Fruit fly (Drosophila melanogaster) whole organism, prepupa: ENCODE measurements around the gene org-1.
A peak's percentile ranks its signal among the peaks of the same experiment; 100 is the strongest.

Experiments
- Blimp-1 ChIP-seq: fragments of 200-800 bp; sonication (Bioruptor generic); optimal IDR thresholded peaks from 3 replicates; lab custom pipeline; 2017; ENCODE audit warnings: missing biosample characterization, missing genetic modification characterization, mild to moderate bottlenecking, moderate library complexity, missing genetic modification reagents
- CG10631 ChIP-seq: fragments of 200-800 bp; sonication (Bioruptor generic); optimal IDR thresholded peaks from 2 replicates; lab custom pipeline; 2016; ENCODE audit warnings: missing biosample characterization, missing genetic modification characterization
- CG10669 ChIP-seq: fragments of 200-800 bp; sonication (Bioruptor generic); optimal IDR thresholded peaks from 3 replicates; lab custom pipeline; 2018; ENCODE audit warnings: missing biosample characterization, mild to moderate bottlenecking, missing genetic modification characterization, moderate library complexity
- CG11294 ChIP-seq: fragments of 200-800 bp; sonication (Bioruptor generic); IDR thresholded peaks from 2 replicates; pipeline ENCODE4 v1.3.6; 2022; ENCODE audit warnings: missing biosample characterization, missing genetic modification characterization
- CG11762 ChIP-seq: fragments of 200-800 bp; sonication (Bioruptor generic); optimal IDR thresholded peaks from 3 replicates; lab custom pipeline; 2016; ENCODE audit warnings: missing biosample characterization, missing genetic modification characterization; ENCODE audit not compliant: insufficient read depth
- CG11902 ChIP-seq: fragments of 200-800 bp; sonication (Bioruptor generic); optimal IDR thresholded peaks from 3 replicates; lab custom pipeline; 2016; ENCODE audit warnings: missing biosample characterization, missing genetic modification characterization
- CG15336 ChIP-seq: fragments of 200-800 bp; sonication (Bioruptor generic); IDR thresholded peaks from 2 replicates; pipeline ENCODE4 v1.3.6; 2022; ENCODE audit warnings: missing biosample characterization, missing genetic modification characterization
- CG1621 ChIP-seq: fragments of 200-800 bp; sonication (Bioruptor generic); optimal IDR thresholded peaks from 3 replicates; lab custom pipeline; 2018; ENCODE audit warnings: missing biosample characterization, mild to moderate bottlenecking, missing genetic modification characterization
- CG16779 ChIP-seq: fragments of 200-800 bp; sonication (Bioruptor generic); optimal IDR thresholded peaks from 3 replicates; lab custom pipeline; 2017; ENCODE audit warnings: missing biosample characterization, mild to moderate bottlenecking, missing genetic modification characterization
- CG31627 ChIP-seq: fragments of 200-800 bp; sonication (Bioruptor generic); optimal IDR thresholded peaks from 3 replicates; lab custom pipeline; 2016; ENCODE audit warnings: missing biosample characterization, missing genetic modification characterization
- CG32006 ChIP-seq: fragments of 200-800 bp; sonication (Bioruptor generic); optimal IDR thresholded peaks from 3 replicates; lab custom pipeline; 2017; ENCODE audit warnings: missing biosample characterization, mild to moderate bottlenecking, missing genetic modification characterization
- CG3919 ChIP-seq: fragments of 200-800 bp; sonication (Bioruptor generic); optimal IDR thresholded peaks from 3 replicates; lab custom pipeline; 2016; ENCODE audit warnings: missing biosample characterization, missing genetic modification characterization
- CG6163 ChIP-seq: fragments of 200-800 bp; sonication (Bioruptor generic); IDR thresholded peaks from 3 replicates; pipeline ENCODE4 v1.3.6; 2022; ENCODE audit warnings: missing biosample characterization, missing genetic modification characterization
- CG6276 ChIP-seq: fragments of 200-800 bp; sonication (Bioruptor generic); optimal IDR thresholded peaks from 2 replicates; lab custom pipeline; 2017; ENCODE audit warnings: missing biosample characterization, mild to moderate bottlenecking, missing genetic modification characterization
- CG6792 ChIP-seq: fragments of 200-800 bp; sonication (Bioruptor generic); optimal IDR thresholded peaks from 3 replicates; lab custom pipeline; 2016; ENCODE audit warnings: missing biosample characterization, missing genetic modification characterization
- CG6808 ChIP-seq: fragments of 200-800 bp; sonication (Bioruptor generic); optimal IDR thresholded peaks from 3 replicates; lab custom pipeline; 2017; ENCODE audit warnings: missing biosample characterization, missing genetic modification characterization, mild to moderate bottlenecking, moderate library complexity, missing genetic modification reagents
- CG6854 ChIP-seq: fragments of 200-800 bp; sonication (Bioruptor generic); optimal IDR thresholded peaks from 2 replicates; lab custom pipeline; 2017; ENCODE audit warnings: missing biosample characterization, mild to moderate bottlenecking, missing genetic modification characterization
- CG7368 ChIP-seq: fragments of 200-800 bp; sonication (Bioruptor generic); optimal IDR thresholded peaks from 3 replicates; lab custom pipeline; 2016; ENCODE audit warnings: missing biosample characterization, missing genetic modification characterization
- CG8119 ChIP-seq: fragments of 200-800 bp; sonication (Bioruptor generic); IDR thresholded peaks from 3 replicates; pipeline ENCODE4 v1.3.6; 2022; ENCODE audit warnings: missing biosample characterization, missing genetic modification characterization
- CG8319 ChIP-seq: fragments of 200-800 bp; sonication (Bioruptor generic); optimal IDR thresholded peaks from 3 replicates; lab custom pipeline; 2016; ENCODE audit warnings: missing biosample characterization, missing genetic modification characterization
- CG8632 ChIP-seq: fragments of 200-800 bp; sonication (Bioruptor generic); optimal IDR thresholded peaks from 3 replicates; lab custom pipeline; 2016; ENCODE audit warnings: missing biosample characterization, missing genetic modification characterization
- CG9139 ChIP-seq: fragments of 200-800 bp; sonication (Bioruptor generic); optimal IDR thresholded peaks from 3 replicates; lab custom pipeline; 2017; ENCODE audit warnings: missing biosample characterization, mild to moderate bottlenecking, missing genetic modification characterization
- Eip75B ChIP-seq: fragments of 200-800 bp; sonication (Bioruptor generic); optimal IDR thresholded peaks from 3 replicates; lab custom pipeline; 2016; ENCODE audit warnings: missing biosample characterization, missing genetic modification characterization
- Eip93F ChIP-seq: fragments of 200-800 bp; sonication (Bioruptor generic); optimal IDR thresholded peaks from 2 replicates; lab custom pipeline; 2016; ENCODE audit warnings: missing biosample characterization, mild to moderate bottlenecking, missing genetic modification characterization
- Ets96B ChIP-seq: fragments of 200-800 bp; optimal IDR thresholded peaks from 2 replicates; lab custom pipeline; 2019; ENCODE audit warnings: missing biosample characterization, mild to moderate bottlenecking, missing genetic modification characterization, moderate library complexity
- Gug ChIP-seq: fragments of 200-800 bp; sonication (Bioruptor generic); IDR thresholded peaks from 2 replicates; pipeline ENCODE4 v1.3.6; 2022; ENCODE audit warnings: missing biosample characterization, missing genetic modification characterization
- Hr38 ChIP-seq: sonication (Bioruptor generic); optimal IDR thresholded peaks from 2 replicates; lab custom pipeline; 2016; ENCODE audit warnings: missing biosample characterization, missing genetic modification characterization
- Hr39 ChIP-seq: fragments of 200-800 bp; sonication (Bioruptor generic); optimal IDR thresholded peaks from 2 replicates; lab custom pipeline; 2016; ENCODE audit warnings: missing biosample characterization, missing genetic modification characterization
- Hr4 ChIP-seq: fragments of 200-800 bp; sonication (Bioruptor generic); optimal IDR thresholded peaks from 3 replicates; lab custom pipeline; 2016; ENCODE audit warnings: missing biosample characterization, missing genetic modification characterization
- Lpt ChIP-seq: fragments of 200-800 bp; sonication (Bioruptor generic); optimal IDR thresholded peaks from 3 replicates; lab custom pipeline; 2016; ENCODE audit warnings: missing biosample characterization, missing genetic modification characterization
- OdsH ChIP-seq: fragments of 200-800 bp; sonication (Bioruptor generic); optimal IDR thresholded peaks from 3 replicates; lab custom pipeline; 2016; ENCODE audit warnings: missing biosample characterization, missing genetic modification characterization
- Smox ChIP-seq: fragments of 200-800 bp; sonication (Bioruptor generic); optimal IDR thresholded peaks from 3 replicates; lab custom pipeline; 2016; ENCODE audit warnings: missing biosample characterization, missing genetic modification characterization
- Sox102F ChIP-seq: fragments of 200-800 bp; sonication (Bioruptor generic); optimal IDR thresholded peaks from 2 replicates; lab custom pipeline; 2016; ENCODE audit warnings: missing biosample characterization, mild to moderate bottlenecking, missing genetic modification characterization
- Sox14 ChIP-seq: fragments of 200-800 bp; sonication (Bioruptor generic); optimal IDR thresholded peaks from 3 replicates; lab custom pipeline; 2016; ENCODE audit warnings: missing biosample characterization, missing genetic modification characterization
- achi ChIP-seq: fragments of 200-800 bp; sonication (Bioruptor generic); optimal IDR thresholded peaks from 3 replicates; lab custom pipeline; 2016; ENCODE audit warnings: missing biosample characterization, missing genetic modification characterization
- acj6 ChIP-seq: fragments of 200-800 bp; sonication (Bioruptor generic); optimal IDR thresholded peaks from 3 replicates; lab custom pipeline; 2016; ENCODE audit warnings: missing biosample characterization, missing genetic modification characterization
- cyc ChIP-seq: fragments of 200-800 bp; sonication (Bioruptor generic); optimal IDR thresholded peaks from 3 replicates; lab custom pipeline; 2016; ENCODE audit warnings: missing biosample characterization, missing genetic modification characterization
- dac ChIP-seq: fragments of 200-800 bp; sonication (Bioruptor generic); optimal IDR thresholded peaks from 2 replicates; lab custom pipeline; 2017; ENCODE audit warnings: missing biosample characterization, mild to moderate bottlenecking, missing genetic modification characterization
- dsx ChIP-seq: fragments of 200-800 bp; optimal IDR thresholded peaks from 3 replicates; lab custom pipeline; 2019; ENCODE audit warnings: missing biosample characterization, mild to moderate bottlenecking, missing genetic modification characterization, moderate library complexity; ENCODE audit not compliant: poor library complexity, severe bottlenecking
- eg ChIP-seq: fragments of 200-800 bp; sonication (Bioruptor generic); IDR thresholded peaks from 3 replicates; pipeline ENCODE4 v1.3.6; 2022; ENCODE audit warnings: missing biosample characterization, missing genetic modification characterization
- esn ChIP-seq: fragments of 200-800 bp; sonication (Bioruptor generic); optimal IDR thresholded peaks from 2 replicates; lab custom pipeline; 2016; ENCODE audit warnings: missing biosample characterization, mild to moderate bottlenecking, missing genetic modification characterization, moderate library complexity
- fd59A ChIP-seq: fragments of 200-800 bp; sonication (Bioruptor generic); optimal IDR thresholded peaks from 2 replicates; lab custom pipeline; 2017; ENCODE audit warnings: missing biosample characterization, mild to moderate bottlenecking, missing genetic modification characterization, missing genetic modification reagents
- fd85E ChIP-seq: fragments of 200-800 bp; sonication (Bioruptor generic); optimal IDR thresholded peaks from 3 replicates; lab custom pipeline; 2016; ENCODE audit warnings: missing biosample characterization, missing genetic modification characterization
- fkh ChIP-seq: fragments of 200-800 bp; sonication (Bioruptor generic); optimal IDR thresholded peaks from 3 replicates; lab custom pipeline; 2017; ENCODE audit warnings: missing biosample characterization, mild to moderate bottlenecking, missing genetic modification characterization, moderate library complexity
- lz ChIP-seq: fragments of 200-800 bp; sonication (Bioruptor generic); optimal IDR thresholded peaks from 3 replicates; lab custom pipeline; 2016; ENCODE audit warnings: missing biosample characterization, missing genetic modification characterization
- net ChIP-seq: fragments of 200-800 bp; sonication (Bioruptor generic); optimal IDR thresholded peaks from 3 replicates; lab custom pipeline; 2016; ENCODE audit warnings: missing biosample characterization, missing genetic modification characterization
- pdm3 ChIP-seq: fragments of 200-800 bp; sonication (Bioruptor generic); optimal IDR thresholded peaks from 3 replicates; lab custom pipeline; 2016; ENCODE audit warnings: missing biosample characterization, missing genetic modification characterization
- salr ChIP-seq, 2 experiments: fragments of 200-800 bp; sonication (Bioruptor generic); optimal IDR thresholded peaks; 3 replicates each; lab custom pipeline; 2016 to 2018; ENCODE audit warnings: missing biosample characterization in 2 of 2, missing genetic modification characterization in 2 of 2, mild to moderate bottlenecking in 1 of 2
- spab ChIP-seq: fragments of 200-800 bp; sonication (Bioruptor generic); optimal IDR thresholded peaks from 2 replicates; lab custom pipeline; 2017; ENCODE audit warnings: missing biosample characterization, mild to moderate bottlenecking, missing genetic modification characterization, missing genetic modification reagents
- ss ChIP-seq, 2 experiments: fragments of 200-800 bp; sonication (Bioruptor generic); optimal IDR thresholded peaks; 2 replicates in 1 of 2; 3 replicates in 1 of 2; lab custom pipeline; 2017 to 2018; ENCODE audit warnings: mild to moderate bottlenecking in 2 of 2, missing biosample characterization in 2 of 2, missing genetic modification characterization in 2 of 2, moderate library complexity in 1 of 2
- vri ChIP-seq: fragments of 200-800 bp; sonication (Bioruptor generic); optimal IDR thresholded peaks from 3 replicates; lab custom pipeline; 2016; ENCODE audit warnings: missing biosample characterization, mild to moderate bottlenecking, missing genetic modification characterization

Gene org-1

DNA sequence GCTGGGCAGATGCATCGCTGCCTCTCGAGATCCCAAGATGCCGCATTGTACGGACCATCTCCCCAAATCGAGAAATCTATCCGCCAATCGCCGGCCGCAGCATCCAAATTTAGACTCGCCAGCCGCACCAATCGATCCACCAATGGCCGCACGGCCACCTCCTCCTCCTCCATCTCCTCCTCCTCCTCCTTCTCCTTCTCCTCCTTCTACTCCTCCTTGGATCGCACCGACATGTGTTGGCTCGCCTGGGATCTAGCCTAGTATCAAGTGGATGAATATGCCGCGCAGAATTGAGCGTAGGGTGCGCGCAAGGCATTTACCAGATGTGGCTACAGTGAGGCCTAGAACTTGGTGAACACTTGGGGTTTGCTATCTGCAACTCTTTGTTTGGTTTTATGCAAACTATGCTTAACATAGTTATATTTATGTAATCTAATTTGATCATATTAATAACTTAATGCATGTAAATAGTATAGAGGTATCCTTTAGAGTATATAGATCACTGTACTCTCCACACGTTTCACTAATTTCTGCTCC, at the start of gene org-1:
Gene org-1 (minus strand): TSS at position 51 of the 537 bp plus-strand sequence.
- peak; percentile 97 for TF ChIP-seq CG6163
- TF ChIP-seq Hr4 (GFP tag; lab: Kevin White, UChicago) = peak; percentile 89
- peak; percentile 73 for TF ChIP-seq CG16779 (tag; lab: Kevin White, UChicago)
- TF ChIP-seq dac (GFP tag; lab: Kevin White, UChicago) = peak; percentile 71
- TF ChIP-seq CG31627 (GFP tag; lab: Kevin White, UChicago) = peak; percentile 63
- peak; percentile 89 for TF ChIP-seq CG11294 (GFP tag; lab: Robert Waterston, UW)
- TF ChIP-seq lz (GFP tag; lab: Kevin White, UChicago) = peak; percentile 69
- peak; percentile 84 for TF ChIP-seq Sox14 (GFP tag; lab: Kevin White, UChicago)
- peak; percentile 90 for TF ChIP-seq acj6 (GFP tag; lab: Kevin White, UChicago)
- peak; percentile 92 for TF ChIP-seq CG3919 (GFP tag; lab: Kevin White, UChicago)
- peak; percentile 94 for TF ChIP-seq CG8119 (GFP tag; lab: Robert Waterston, UW)
- TF ChIP-seq spab (GFP tag; lab: Kevin White, UChicago) = peak; percentile 87
- peak; percentile 47 for TF ChIP-seq Sox102F
- TF ChIP-seq Hr38 (GFP tag; lab: Kevin White, UChicago) = peak; percentile 22
- TF ChIP-seq CG6808 (GFP tag; lab: Kevin White, UChicago) = peak; percentile 91
- peak; percentile 15 for TF ChIP-seq vri
- peak; percentile 60 for TF ChIP-seq Hr39 (GFP tag; lab: Kevin White, UChicago)
- peak; percentile 89 for TF ChIP-seq OdsH (GFP tag; lab: Kevin White, UChicago)
- TF ChIP-seq CG1621 = peak; percentile 91
- peak; percentile 90 to 92 for TF ChIP-seq ss (GFP tag; optimal IDR thresholded peaks at IDR 0.05; lab: Kevin White, UChicago)
- TF ChIP-seq salr (GFP tag; optimal IDR thresholded peaks at IDR 0.05; lab: Kevin White, UChicago) = peak; percentile 72 to 87
- peak; percentile 68 for TF ChIP-seq fkh
- TF ChIP-seq CG11762 (GFP tag; lab: Kevin White, UChicago) = peak; percentile 84
- peak; percentile 86 for TF ChIP-seq CG9139 (GFP tag; lab: Kevin White, UChicago)
- peak; percentile 89 for TF ChIP-seq achi (GFP tag; lab: Kevin White, UChicago)
- TF ChIP-seq Ets96B (tag; lab: Kevin White, UChicago) = peak; percentile 93
- TF ChIP-seq CG8632 (GFP tag; lab: Kevin White, UChicago) = peak; percentile 83
- peak; percentile 36 for TF ChIP-seq Blimp-1
- peak; percentile 78 for TF ChIP-seq CG8319 (GFP tag; lab: Kevin White, UChicago)
- TF ChIP-seq CG6792 (GFP tag; lab: Kevin White, UChicago) = peak; percentile 85
- TF ChIP-seq Eip75B (GFP tag; lab: Kevin White, UChicago) = peak; percentile 88
- peak; percentile 86 for TF ChIP-seq CG6276 (GFP tag; lab: Kevin White, UChicago)
- TF ChIP-seq pdm3 (GFP tag; lab: Kevin White, UChicago) = peak; percentile 90
- TF ChIP-seq fd85E = peak; percentile 33
- no peak for TF ChIP-seq Eip93F (GFP tag; lab: Kevin White, UChicago)
- peak; percentile 59 for TF ChIP-seq Smox (GFP tag; lab: Kevin White, UChicago)
- TF ChIP-seq CG10669 (GFP tag; lab: Kevin White, UChicago) = peak; percentile 91
- TF ChIP-seq esn = peak; percentile 70
- TF ChIP-seq CG32006 = peak; percentile 90
- TF ChIP-seq CG7368 (GFP tag; lab: Kevin White, UChicago) = peak; percentile 84
- TF ChIP-seq CG11902 (GFP tag; lab: Kevin White, UChicago) = peak; percentile 80
- TF ChIP-seq dsx (GFP tag; lab: Kevin White, UChicago) = peak; percentile 90
- peak; percentile 81 for TF ChIP-seq Lpt (GFP tag; lab: Kevin White, UChicago)
- peak; percentile 92 for TF ChIP-seq Gug
- peak; percentile 87 for TF ChIP-seq net (GFP tag; lab: Kevin White, UChicago)
- TF ChIP-seq CG10631 (GFP tag; lab: Kevin White, UChicago) = peak; percentile 91
- TF ChIP-seq CG6854 (GFP tag; lab: Kevin White, UChicago) = peak; percentile 1
- TF ChIP-seq eg (GFP tag; lab: Robert Waterston, UW) = peak; percentile 96
- peak; percentile 92 for TF ChIP-seq fd59A (GFP tag; lab: Kevin White, UChicago)
- peak; percentile 75 for TF ChIP-seq cyc (GFP tag; lab: Kevin White, UChicago)
- TF ChIP-seq CG15336 = peak; percentile 96
